Worm (Caenorhabditis elegans) whole organism, L3 larva: ENCODE data around the gene K08F9.4.

ENCODE experiments used
- ZK546.5 ChIP-seq: sonication (generic microtip); optimal IDR thresholded peaks from 2 replicates; lab custom pipeline; 2017; ENCODE audit warnings: missing biosample characterization, missing genetic modification characterization
- ceh-16 ChIP-seq: sonication (generic microtip); optimal IDR thresholded peaks from 2 replicates; lab custom pipeline; 2017; ENCODE audit warnings: missing biosample characterization, missing genetic modification characterization
- egl-27 ChIP-seq: sonication (generic microtip); optimal IDR thresholded peaks from 4 replicates; lab custom pipeline; 2017; ENCODE audit warnings: missing biosample characterization, missing genetic modification reagents, missing genetic modification characterization
- eor-1 ChIP-seq, 2 experiments: fragments of 150-350 bp; optimal IDR thresholded peaks; 2 replicates each; lab custom pipeline; 2014 to 2018; ENCODE audit warnings: missing biosample characterization in 2 of 2, missing genetic modification characterization in 2 of 2
- mdl-1 ChIP-seq: fragments of 150-350 bp; optimal IDR thresholded peaks from 2 replicates; lab custom pipeline; 2014; ENCODE audit warnings: missing biosample characterization, missing genetic modification characterization
- nfya-1 ChIP-seq: sonication (generic microtip); optimal IDR thresholded peaks from 2 replicates; lab custom pipeline; 2017; ENCODE audit warnings: missing genetic modification characterization, mild to moderate bottlenecking, missing compliant biosample characterization, antibody characterized with exemption, moderate library complexity; ENCODE audit not compliant: insufficient read depth
- nhr-76 ChIP-seq: fragments of 150-350 bp; sonication (generic microtip); optimal IDR thresholded peaks from 5 replicates; lab custom pipeline; 2014; ENCODE audit warnings: missing biosample characterization, missing genetic modification characterization
- pha-4 ChIP-seq: fragments of 150-350 bp; optimal IDR thresholded peaks from 2 replicates; lab custom pipeline; 2014; ENCODE audit warnings: missing biosample characterization, missing genetic modification reagents, missing genetic modification characterization
- zag-1 ChIP-seq: fragments of 150-350 bp; optimal IDR thresholded peaks from 2 replicates; lab custom pipeline; 2014; ENCODE audit warnings: missing biosample characterization, missing genetic modification characterization
- ztf-11 ChIP-seq: fragments of 150-350 bp; optimal IDR thresholded peaks from 2 replicates; lab custom pipeline; 2014; ENCODE audit warnings: missing biosample characterization, missing genetic modification characterization
- ztf-4 ChIP-seq: fragments of 150-350 bp; optimal IDR thresholded peaks from 2 replicates; lab custom pipeline; 2014; ENCODE audit warnings: missing biosample characterization, missing genetic modification characterization

ce11 chrV:15152010-15152409, 8.2 kb downstream of the K08F9.4 start:
- TF ChIP-seq eor-1 (tag; optimal IDR thresholded peaks at IDR 0.05; lab: Kevin White, UChicago), result no peak
- TF ChIP-seq nhr-76 (tag; lab: Kevin White, UChicago), result no peak
- TF ChIP-seq nfya-1 (tag; lab: Kevin White, UChicago), result no peak
- no peak for TF ChIP-seq ztf-11
- no peak for TF ChIP-seq ztf-4
- TF ChIP-seq ceh-16 (tag; lab: Kevin White, UChicago), result no peak
- TF ChIP-seq egl-27 (tag; lab: Kevin White, UChicago), result no peak
- TF ChIP-seq pha-4, result no peak
- TF ChIP-seq ZK546.5 (tag; lab: Kevin White, UChicago), result no peak
- no peak for TF ChIP-seq zag-1 (tag; lab: Kevin White, UChicago)
- no peak for TF ChIP-seq mdl-1 (tag; lab: Kevin White, UChicago)
